Worm (Caenorhabditis elegans): ENCODE data around the gene ZK563.7.

DNA sequence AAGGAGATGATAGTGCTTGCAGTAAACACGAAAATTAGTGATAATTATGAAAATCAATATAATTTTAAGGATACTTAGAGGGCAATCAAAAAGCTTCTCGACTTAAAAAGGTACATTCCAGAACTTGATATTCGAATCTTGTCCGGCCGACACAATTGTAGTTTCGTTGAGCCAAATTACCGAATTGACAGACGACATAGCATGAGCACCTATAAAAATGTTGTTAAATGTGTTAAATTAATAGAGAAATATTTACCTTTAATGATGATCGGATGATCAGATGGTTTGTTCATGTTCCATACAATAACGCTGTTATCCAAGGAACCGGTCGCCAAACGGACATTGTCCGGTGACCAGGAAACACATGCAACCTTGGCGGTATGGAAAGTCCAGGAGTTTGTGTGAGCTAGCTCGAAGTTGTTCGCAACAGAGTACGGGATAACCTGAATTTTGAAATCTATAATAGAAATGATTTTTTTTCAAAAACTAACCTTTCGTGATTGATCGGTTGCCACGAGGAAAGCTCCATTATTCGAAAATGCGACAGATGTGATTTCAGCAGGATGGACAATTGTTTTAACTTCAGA, 28.5 kb downstream of the ZK563.7 start:
- TF ChIP-seq dmd-4 (tag; optimal IDR thresholded peaks at IDR 0.05; ENCODE audit: borderline replicate concordance) (no peak), sdc-2 (tag; optimal IDR thresholded peaks at IDR 0.05) (no peak), sox-4 (tag; optimal IDR thresholded peaks at IDR 0.05) (no peak), madf-2 (tag; optimal IDR thresholded peaks at IDR 0.05) (no peak)
